Worm (Caenorhabditis elegans): ENCODE data around the gene srbc-22.

The srbc-22 gene

DNA sequence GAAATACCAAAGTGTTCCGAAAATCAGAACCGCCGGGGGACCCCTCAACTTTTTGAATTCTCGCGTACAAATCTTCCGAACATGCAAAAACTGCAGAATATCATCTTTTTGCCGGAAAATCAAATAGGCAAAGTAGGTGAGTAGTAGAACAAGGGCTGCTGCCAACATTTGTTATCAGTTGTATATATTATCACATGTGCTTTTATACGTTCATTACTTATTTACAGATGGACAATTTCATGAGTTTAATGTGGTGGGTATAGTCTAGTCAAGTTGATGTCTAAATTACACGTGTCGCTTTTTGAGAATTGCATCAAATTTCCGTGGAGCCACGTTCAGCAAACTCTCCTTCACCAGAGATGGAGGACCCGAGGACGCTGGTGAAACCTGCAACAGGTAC lies 44.3 kb downstream of the srbc-22 start, which contains the start of gene cyp-32B1 (continued):
- no peak for TF ChIP-seq nhr-6 (tag; optimal IDR thresholded peaks at IDR 0.05)
- TF ChIP-seq F10B5.3 (tag; optimal IDR thresholded peaks at IDR 0.05), result no peak
- TF ChIP-seq zip-11 (GFP tag; IDR thresholded peaks at IDR 0.05), result no peak
- TF ChIP-seq mdl-1 (tag; optimal IDR thresholded peaks at IDR 0.05), result peak in 1 of 2 experiments; percentile 15
- no peak for TF ChIP-seq rbr-2 (tag; optimal IDR thresholded peaks at IDR 0.05)
- no peak for TF ChIP-seq tra-1 (GFP tag; IDR thresholded peaks at IDR 0.05)
- no peak for TF ChIP-seq ztf-11 (tag; optimal IDR thresholded peaks at IDR 0.05)
- no peak for TF ChIP-seq unc-62 (GFP tag; optimal IDR thresholded peaks at IDR 0.05 in 1 of 2)
- TF ChIP-seq unc-62 (tag; optimal IDR thresholded peaks at IDR 0.05), result no peak
- TF ChIP-seq unc-130 (GFP tag; optimal IDR thresholded peaks at IDR 0.05), result no peak
- no peak for TF ChIP-seq ZK546.5 (tag; optimal IDR thresholded peaks at IDR 0.05)
- TF ChIP-seq ceh-20 (GFP tag; IDR thresholded peaks at IDR 0.05), result no peak
- TF ChIP-seq dpl-1 (GFP tag; optimal IDR thresholded peaks at IDR 0.05), result no peak
- TF ChIP-seq pqm-1 (tag; optimal IDR thresholded peaks at IDR 0.05), result peak; percentile 29
- TF ChIP-seq php-3 (GFP tag; IDR thresholded peaks at IDR 0.05), result 0 out of 2 replicates have a peak, but pooled peaks have one; percentile 35
- TF ChIP-seq zfp-3 (GFP tag; conservative IDR thresholded peaks at IDR 0.05), result no peak
- peak; percentile 50; the same call in 1 of the 2 replicates for TF ChIP-seq dmd-6 (GFP tag; IDR thresholded peaks at IDR 0.05)

DNA sequence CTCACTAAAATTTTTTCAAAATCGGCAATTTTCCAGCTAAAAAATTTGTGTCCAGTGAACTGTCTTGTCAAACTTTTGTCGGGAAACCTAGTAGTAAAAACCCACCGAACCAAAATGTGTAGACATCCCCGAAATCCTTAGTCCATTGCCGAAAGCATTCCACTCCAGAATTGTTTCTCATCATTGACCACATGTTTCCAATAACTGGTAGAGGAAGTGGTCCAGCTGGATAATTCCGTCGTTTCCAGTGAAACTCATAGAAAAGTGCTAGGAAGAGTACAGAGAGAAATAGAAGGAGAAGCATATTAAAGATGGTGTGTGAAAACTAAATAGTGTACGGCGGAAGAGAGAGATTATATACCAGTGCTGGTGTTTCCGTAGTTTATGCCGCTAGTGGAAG lies 47.1 kb downstream of the srbc-22 start, which contains the start of gene cyp-33C12:
TSS of gene cyp-33C12 (minus strand) at position 321 of the 400 bp plus-strand sequence.
- TF ChIP-seq Y5F2A.4 (GFP tag; optimal IDR thresholded peaks at IDR 0.05) (no peak), Y75B8A.6 (GFP tag; IDR thresholded peaks at IDR 0.05) (no peak), lin-13 (GFP tag; optimal IDR thresholded peaks at IDR 0.05) (no peak), dmd-8 (GFP tag; IDR thresholded peaks at IDR 0.05) (no peak), F10B5.3 (tag; optimal IDR thresholded peaks at IDR 0.05) (no peak), vab-7 (GFP tag; IDR thresholded peaks at IDR 0.05) (no peak), nhr-41 (GFP tag; IDR thresholded peaks at IDR 0.05) (no peak), dmd-6 (GFP tag; IDR thresholded peaks at IDR 0.05) (no peak), mxl-2 (GFP tag; conservative IDR thresholded peaks at IDR 0.05) (no peak), sdz-12 (GFP tag; optimal IDR thresholded peaks at IDR 0.05) (no peak), lin-39 (tag; optimal IDR thresholded peaks at IDR 0.05) (no peak), ceh-28 (tag; optimal IDR thresholded peaks at IDR 0.05) (no peak), nhr-42 (GFP tag; IDR thresholded peaks at IDR 0.05) (no peak), spr-1 (tag; optimal IDR thresholded peaks at IDR 0.05) (no peak), F26F4.8 (GFP tag; conservative IDR thresholded peaks at IDR 0.05) (no peak), zip-11 (GFP tag; IDR thresholded peaks at IDR 0.05) (no peak), egl-27 (tag; optimal IDR thresholded peaks at IDR 0.05) (no peak), R02D3.7 (tag; optimal IDR thresholded peaks at IDR 0.05) (no peak), lir-3 (tag; optimal IDR thresholded peaks at IDR 0.05) (no peak), ZK337.2 (GFP tag; IDR thresholded peaks at IDR 0.05) (no peak)

ce11 chrV:2206181-2206580 lies 49.3 kb downstream of the srbc-22 start, which contains the start of gene srt-40:
TSS of gene srt-40 (minus strand) at chrV:2206281.
- TF ChIP-seq zag-1 (tag; optimal IDR thresholded peaks at IDR 0.05) (no peak), nhr-6 (tag; optimal IDR thresholded peaks at IDR 0.05) (no peak), lir-3 (tag; optimal IDR thresholded peaks at IDR 0.05) (no peak), madf-9 (GFP tag; conservative IDR thresholded peaks at IDR 0.05) (no peak), dmd-6 (GFP tag; IDR thresholded peaks at IDR 0.05) (no peak), R02D3.7 (tag; optimal IDR thresholded peaks at IDR 0.05) (no peak), cey-2 (tag; optimal IDR thresholded peaks at IDR 0.05; ENCODE audit: borderline replicate concordance, insufficient read depth) (no peak), ama-1 (optimal IDR thresholded peaks at IDR 0.05) (no peak), zip-2 (tag; optimal IDR thresholded peaks at IDR 0.05) (no peak), tag-97 (GFP tag; IDR thresholded peaks at IDR 0.05) (no peak), snpc-4 (tag; optimal IDR thresholded peaks at IDR 0.05) (no peak)

Data from whole organism, L4 larva.